Worm (Caenorhabditis elegans) whole organism, L1 larva: ENCODE measurements around the gene C32D5.10.

Source experiments
- aly-2 ChIP-seq: fragments of 150-350 bp; optimal IDR thresholded peaks from 2 replicates; lab custom pipeline; 2014; ENCODE audit warnings: missing biosample characterization, missing genetic modification characterization
- fos-1 ChIP-seq: fragments of 150-350 bp; optimal IDR thresholded peaks from 2 replicates; lab custom pipeline; 2014; ENCODE audit warnings: missing biosample characterization, missing genetic modification characterization
- nhr-76 ChIP-seq: sonication (generic microtip); optimal IDR thresholded peaks from 2 replicates; lab custom pipeline; 2017; ENCODE audit warnings: missing biosample characterization, missing genetic modification characterization

DNA sequence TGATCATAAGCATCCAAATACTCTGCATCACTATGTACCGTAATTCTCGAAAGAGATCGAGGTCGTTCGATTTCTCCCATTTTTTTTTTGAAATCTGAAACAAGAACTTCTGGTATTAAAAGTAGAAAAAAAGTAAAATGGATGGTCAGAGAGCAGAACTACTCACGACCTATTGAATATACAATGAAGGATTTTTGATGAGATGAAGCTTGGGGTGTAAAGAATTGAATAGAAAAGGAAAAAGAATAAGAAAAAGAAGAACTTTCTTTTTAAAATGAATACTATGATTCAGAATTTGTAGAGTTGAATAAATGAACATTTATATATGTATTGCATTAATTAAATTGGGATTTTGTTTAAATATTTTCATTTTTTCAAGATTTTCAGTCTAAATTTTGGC is 17.9 kb downstream of the C32D5.10 start, which contains the start of gene ttc-39B:
- TF ChIP-seq nhr-76 (tag; lab: Kevin White, UChicago) (no peak), fos-1 (tag; lab: Kevin White, UChicago) (no peak), aly-2 (tag; lab: Kevin White, UChicago) (no peak)
